Worm (Caenorhabditis elegans) whole organism, L3 larva: ENCODE measurements around the gene C16C10.1.

Experiments used
- R02D3.7 ChIP-seq: fragments of 150-350 bp; optimal IDR thresholded peaks from 2 replicates; lab custom pipeline; 2014; ENCODE audit warnings: missing biosample characterization, missing genetic modification characterization
- ZK546.5 ChIP-seq: sonication (generic microtip); optimal IDR thresholded peaks from 2 replicates; lab custom pipeline; 2017; ENCODE audit warnings: missing biosample characterization, missing genetic modification characterization
- aly-2 ChIP-seq: fragments of 150-350 bp; optimal IDR thresholded peaks from 2 replicates; lab custom pipeline; 2014; ENCODE audit warnings: missing biosample characterization, missing genetic modification characterization
- ama-1 ChIP-seq: fragments of 150-350 bp; optimal IDR thresholded peaks from 2 replicates; lab custom pipeline; 2018
- ceh-16 ChIP-seq: sonication (generic microtip); optimal IDR thresholded peaks from 2 replicates; lab custom pipeline; 2017; ENCODE audit warnings: missing biosample characterization, missing genetic modification characterization
- ceh-28 ChIP-seq: fragments of 150-350 bp; optimal IDR thresholded peaks from 2 replicates; lab custom pipeline; 2014; ENCODE audit warnings: missing biosample characterization, missing genetic modification reagents, missing genetic modification characterization
- ceh-82 ChIP-seq: fragments of 150-350 bp; optimal IDR thresholded peaks from 2 replicates; lab custom pipeline; 2014; ENCODE audit warnings: missing biosample characterization, missing genetic modification characterization
- ceh-9 ChIP-seq: sonication (generic microtip); optimal IDR thresholded peaks from 2 replicates; lab custom pipeline; 2018; ENCODE audit warnings: missing biosample characterization, missing genetic modification characterization
- daf-12 ChIP-seq: fragments of 150-350 bp; optimal IDR thresholded peaks from 2 replicates; lab custom pipeline; 2014; ENCODE audit warnings: missing biosample characterization, missing genetic modification reagents, missing genetic modification characterization
- egl-5 ChIP-seq: fragments of 150-350 bp; optimal IDR thresholded peaks from 2 replicates; lab custom pipeline; 2017; ENCODE audit warnings: missing biosample characterization, missing genetic modification reagents, missing genetic modification characterization, inconsistent platforms
- elt-1 ChIP-seq: fragments of 150-350 bp; optimal IDR thresholded peaks from 2 replicates; lab custom pipeline; 2014; ENCODE audit warnings: missing biosample characterization, missing genetic modification characterization
- elt-2 ChIP-seq: sonication (generic microtip); optimal IDR thresholded peaks from 2 replicates; lab custom pipeline; 2016; ENCODE audit warnings: missing genetic modification reagents, mild to moderate bottlenecking, missing genetic modification characterization, missing compliant biosample characterization
- elt-3 ChIP-seq, 3 experiments: fragments of 150-350 bp in 1 of 3; sonication (generic microtip) in 2 of 3; optimal IDR thresholded peaks; 2 replicates in 2 of 3; 4 replicates in 1 of 3; lab custom pipeline; 2014 to 2017; ENCODE audit warnings: missing biosample characterization in 3 of 3, missing genetic modification characterization in 3 of 3
- eor-1 ChIP-seq, 2 experiments: fragments of 150-350 bp; optimal IDR thresholded peaks; 2 replicates each; lab custom pipeline; 2014 to 2018; ENCODE audit warnings: missing biosample characterization in 2 of 2, missing genetic modification characterization in 2 of 2
- fkh-10 ChIP-seq: sonication (generic microtip); optimal IDR thresholded peaks from 2 replicates; lab custom pipeline; 2017; ENCODE audit warnings: missing biosample characterization, missing genetic modification reagents, missing genetic modification characterization
- fkh-2 ChIP-seq: fragments of 150-350 bp; optimal IDR thresholded peaks from 2 replicates; lab custom pipeline; 2014; ENCODE audit warnings: missing biosample characterization, missing genetic modification reagents, missing genetic modification characterization
- fos-1 ChIP-seq: fragments of 150-350 bp; optimal IDR thresholded peaks from 2 replicates; lab custom pipeline; 2014; ENCODE audit warnings: missing biosample characterization, missing genetic modification characterization
- hmg-11 ChIP-seq: sonication (generic microtip); optimal IDR thresholded peaks from 2 replicates; lab custom pipeline; 2016; ENCODE audit warnings: missing genetic modification characterization, missing compliant biosample characterization
- jun-1 ChIP-seq: fragments of 150-350 bp; optimal IDR thresholded peaks from 2 replicates; lab custom pipeline; 2014; ENCODE audit warnings: missing biosample characterization, missing genetic modification reagents, missing genetic modification characterization
- lin-15B ChIP-seq: fragments of 150-350 bp; optimal IDR thresholded peaks from 2 replicates; lab custom pipeline; 2014; ENCODE audit warnings: missing biosample characterization, missing genetic modification characterization
- lin-39 ChIP-seq: fragments of 150-350 bp; optimal IDR thresholded peaks from 2 replicates; lab custom pipeline; 2018; ENCODE audit warnings: missing biosample characterization, missing genetic modification reagents, missing genetic modification characterization
- lsy-12 ChIP-seq: sonication (generic microtip); optimal IDR thresholded peaks from 2 replicates; lab custom pipeline; 2016; ENCODE audit warnings: mild to moderate bottlenecking, missing genetic modification characterization, missing compliant biosample characterization
- mdl-1 ChIP-seq: fragments of 150-350 bp; optimal IDR thresholded peaks from 2 replicates; lab custom pipeline; 2014; ENCODE audit warnings: missing biosample characterization, missing genetic modification characterization
- mml-1 ChIP-seq: fragments of 150-350 bp; sonication (generic microtip); optimal IDR thresholded peaks from 3 replicates; lab custom pipeline; 2014; ENCODE audit warnings: missing biosample characterization, missing genetic modification characterization
- nfya-1 ChIP-seq: sonication (generic microtip); optimal IDR thresholded peaks from 2 replicates; lab custom pipeline; 2017; ENCODE audit warnings: missing genetic modification characterization, mild to moderate bottlenecking, missing compliant biosample characterization, antibody characterized with exemption, moderate library complexity; ENCODE audit not compliant: insufficient read depth
- nhr-11 ChIP-seq: fragments of 150-350 bp; optimal IDR thresholded peaks from 2 replicates; lab custom pipeline; 2014; ENCODE audit warnings: missing biosample characterization, missing genetic modification characterization
- nhr-12 ChIP-seq: fragments of 150-350 bp; optimal IDR thresholded peaks from 2 replicates; lab custom pipeline; 2014; ENCODE audit warnings: missing biosample characterization, missing genetic modification characterization
- nhr-23 ChIP-seq: fragments of 150-350 bp; optimal IDR thresholded peaks from 2 replicates; lab custom pipeline; 2014; ENCODE audit warnings: missing biosample characterization, missing genetic modification reagents, missing genetic modification characterization
- nhr-237 ChIP-seq: fragments of 150-350 bp; optimal IDR thresholded peaks from 2 replicates; lab custom pipeline; 2014; ENCODE audit warnings: missing biosample characterization, missing genetic modification characterization
- nhr-25 ChIP-seq: sonication (generic microtip); optimal IDR thresholded peaks from 2 replicates; lab custom pipeline; 2017; ENCODE audit warnings: missing biosample characterization, missing genetic modification characterization
- nhr-28 ChIP-seq: fragments of 150-350 bp; optimal IDR thresholded peaks from 2 replicates; lab custom pipeline; 2014; ENCODE audit warnings: missing biosample characterization, missing genetic modification characterization
- nhr-43 ChIP-seq: sonication (generic microtip); optimal IDR thresholded peaks from 2 replicates; lab custom pipeline; 2016; ENCODE audit warnings: mild to moderate bottlenecking, missing genetic modification characterization, missing compliant biosample characterization; ENCODE audit not compliant: poor library complexity, severe bottlenecking
- nhr-67 ChIP-seq: fragments of 150-350 bp; optimal IDR thresholded peaks from 2 replicates; lab custom pipeline; 2014; ENCODE audit warnings: missing biosample characterization, missing genetic modification characterization
- nhr-76 ChIP-seq: fragments of 150-350 bp; sonication (generic microtip); optimal IDR thresholded peaks from 5 replicates; lab custom pipeline; 2014; ENCODE audit warnings: missing biosample characterization, missing genetic modification characterization
- nhr-77 ChIP-seq: fragments of 150-350 bp; optimal IDR thresholded peaks from 2 replicates; lab custom pipeline; 2014; ENCODE audit warnings: missing biosample characterization, missing genetic modification characterization
- pha-4 ChIP-seq: fragments of 150-350 bp; optimal IDR thresholded peaks from 2 replicates; lab custom pipeline; 2014; ENCODE audit warnings: missing biosample characterization, missing genetic modification reagents, missing genetic modification characterization
- pqm-1 ChIP-seq: fragments of 150-350 bp; optimal IDR thresholded peaks from 2 replicates; lab custom pipeline; 2017; ENCODE audit warnings: missing biosample characterization, missing genetic modification characterization, inconsistent platforms
- sea-2 ChIP-seq: fragments of 150-350 bp; sonication (generic microtip); optimal IDR thresholded peaks from 4 replicates; lab custom pipeline; 2014; ENCODE audit warnings: missing biosample characterization, missing genetic modification reagents, missing genetic modification characterization
- skn-1 ChIP-seq: fragments of 150-350 bp; optimal IDR thresholded peaks from 2 replicates; lab custom pipeline; 2014; ENCODE audit warnings: missing biosample characterization, missing genetic modification characterization
- snpc-4 ChIP-seq: fragments of 150-350 bp; optimal IDR thresholded peaks from 2 replicates; lab custom pipeline; 2014; ENCODE audit warnings: missing biosample characterization, missing genetic modification characterization
- tbx-2 ChIP-seq: sonication (generic microtip); optimal IDR thresholded peaks from 2 replicates; lab custom pipeline; 2016; ENCODE audit warnings: mild to moderate bottlenecking, missing genetic modification characterization, missing compliant biosample characterization
- unc-62 ChIP-seq: fragments of 150-350 bp; sonication (generic microtip); optimal IDR thresholded peaks from 4 replicates; lab custom pipeline; 2014; ENCODE audit warnings: missing biosample characterization, missing genetic modification reagents, missing genetic modification characterization
- zag-1 ChIP-seq: fragments of 150-350 bp; optimal IDR thresholded peaks from 2 replicates; lab custom pipeline; 2014; ENCODE audit warnings: missing biosample characterization, missing genetic modification characterization
- ztf-4 ChIP-seq: fragments of 150-350 bp; optimal IDR thresholded peaks from 2 replicates; lab custom pipeline; 2014; ENCODE audit warnings: missing biosample characterization, missing genetic modification characterization

Gene C16C10.1

DNA sequence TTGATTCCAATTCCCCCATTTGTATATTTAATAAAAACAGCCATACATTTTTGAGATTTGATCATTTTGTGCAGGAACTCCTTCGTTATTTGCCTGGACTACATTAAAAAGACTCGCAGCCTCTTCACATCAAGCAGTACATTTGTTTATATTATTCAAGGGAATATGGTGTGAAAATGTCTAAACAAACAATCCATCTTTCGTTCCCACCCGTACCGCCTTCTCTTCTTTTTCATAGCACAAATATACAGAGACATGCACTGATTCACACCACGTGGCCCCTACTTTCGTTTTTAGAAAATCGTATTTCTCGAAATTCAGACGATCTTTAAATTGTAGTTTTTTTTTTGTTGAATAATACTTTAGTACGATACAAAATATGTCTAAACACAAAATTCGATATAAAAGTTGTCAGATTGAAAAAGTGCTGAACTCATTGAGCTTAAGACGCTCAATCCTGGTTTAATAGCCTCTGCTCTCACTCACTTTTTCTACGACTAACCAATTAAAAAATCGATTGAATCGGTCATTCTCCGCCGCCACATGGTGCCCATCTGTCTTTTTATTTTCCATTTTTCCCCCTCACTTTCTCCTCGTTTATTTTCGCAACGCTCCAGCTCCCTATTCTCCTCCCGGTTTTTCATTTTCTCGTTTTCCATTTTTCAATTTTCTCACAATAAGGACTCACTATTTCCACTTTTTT, 14.2 kb upstream of the C16C10.1 start:
- TF ChIP-seq nhr-25 (peak; percentile 38), tbx-2 (peak; percentile 87), mml-1 (tag; lab: Kevin White, UChicago) (no peak), R02D3.7 (peak; percentile 31), nhr-76 (tag; lab: Kevin White, UChicago) (no peak), nhr-12 (tag; lab: Kevin White, UChicago) (no peak), daf-12 (tag; lab: Kevin White, UChicago) (peak; percentile 49), lsy-12 (peak; percentile 74), ceh-9 (tag; lab: Kevin White, UChicago) (no peak), pha-4 (tag; lab: Kevin White, UChicago) (peak; percentile 36), zag-1 (tag; lab: Kevin White, UChicago) (no peak), nhr-23 (tag; lab: Kevin White, UChicago) (peak; percentile 60), ama-1 (peak; percentile 95), nfya-1 (tag; lab: Kevin White, UChicago) (peak; percentile 56), nhr-43 (peak; percentile 84), aly-2 (tag; lab: Kevin White, UChicago) (peak; percentile 33), nhr-77 (tag; lab: Kevin White, UChicago) (peak; percentile 46), elt-2 (peak; percentile 58), ztf-4 (tag; lab: Kevin White, UChicago) (peak; percentile 60), pqm-1 (peak; percentile 30), nhr-28 (no peak), skn-1 (no peak), ceh-28 (tag; lab: Kevin White, UChicago) (peak; percentile 56), ceh-82 (tag; lab: Kevin White, UChicago) (peak; percentile 46), jun-1 (tag; lab: Kevin White, UChicago) (peak; percentile 34), hmg-11 (tag; lab: Kevin White, UChicago) (peak; percentile 47), ceh-16 (tag; lab: Kevin White, UChicago) (no peak)

DNA sequence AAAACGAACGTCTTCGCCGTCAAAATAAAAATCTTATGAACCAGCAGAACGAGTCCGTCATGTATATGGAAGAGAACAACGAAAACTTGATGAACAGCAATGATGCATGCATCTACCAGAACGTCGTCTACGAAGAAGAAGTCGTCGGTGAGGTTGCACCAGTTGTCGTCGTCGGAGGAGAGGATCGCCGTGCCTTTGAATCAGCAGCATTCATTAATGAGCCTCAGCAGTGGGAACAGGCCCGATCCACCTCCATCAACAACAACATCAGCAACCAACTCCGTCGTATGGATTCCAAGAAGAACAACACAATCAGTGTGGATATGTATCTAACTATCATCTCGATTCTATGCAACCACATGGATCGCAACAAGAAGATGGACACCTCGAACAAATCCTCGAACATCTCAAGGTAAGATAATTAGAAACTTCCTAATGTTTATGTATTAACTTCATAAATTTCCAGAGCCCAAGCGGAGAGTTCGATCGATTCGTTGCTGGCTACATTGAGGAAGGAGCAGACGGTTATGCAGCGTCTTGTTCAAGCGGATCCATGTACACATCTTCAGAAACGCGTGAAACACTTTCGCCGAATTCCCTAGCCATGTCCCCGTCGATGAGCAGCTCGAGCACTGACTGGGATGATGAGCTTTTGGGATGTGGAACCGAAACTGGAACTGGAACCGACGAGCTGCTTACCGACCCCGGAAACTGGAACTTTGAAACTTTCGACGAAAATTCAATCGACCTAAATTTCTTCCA, 13.3 kb upstream of the C16C10.1 start:
- TF ChIP-seq elt-2 (no peak), ceh-28 (tag; lab: Kevin White, UChicago) (no peak), nhr-23 (tag; lab: Kevin White, UChicago) (peak; percentile 1), ama-1 (peak; percentile 52), nhr-28 (no peak), sea-2 (GFP tag; lab: Kevin White, UChicago) (no peak), ceh-16 (tag; lab: Kevin White, UChicago) (no peak), egl-5 (no peak), ceh-82 (tag; lab: Kevin White, UChicago) (no peak)

ce11 chrIII:4193659-4194103, 12.4 kb upstream of the C16C10.1 start, which contains the start of gene xbp-1:
xbp-1 (plus strand) TSS chrIII:4193809.
- TF ChIP-seq unc-62 (GFP tag; lab: Kevin White, UChicago) (peak; percentile 30), nhr-43 (peak; percentile 39), pha-4 (tag; lab: Kevin White, UChicago) (peak; percentile 95), ceh-16 (tag; lab: Kevin White, UChicago) (no peak), nhr-237 (tag; lab: Kevin White, UChicago) (no peak), fos-1 (peak; percentile 85), lin-15B (tag; lab: Kevin White, UChicago) (peak; percentile 84), ZK546.5 (tag; lab: Kevin White, UChicago) (no peak), mml-1 (tag; lab: Kevin White, UChicago) (no peak), nhr-11 (tag; lab: Kevin White, UChicago) (peak; percentile 73), hmg-11 (tag; lab: Kevin White, UChicago) (peak; percentile 80), elt-1 (tag; lab: Kevin White, UChicago) (no peak), nhr-25 (peak; percentile 94), snpc-4 (tag; lab: Kevin White, UChicago) (peak; percentile 76), sea-2 (GFP tag; lab: Kevin White, UChicago) (peak; percentile 75), nhr-23 (tag; lab: Kevin White, UChicago) (peak; percentile 89), ceh-82 (tag; lab: Kevin White, UChicago) (peak; percentile 45), nhr-77 (tag; lab: Kevin White, UChicago) (no peak), aly-2 (tag; lab: Kevin White, UChicago) (no peak), fkh-2 (tag; lab: Kevin White, UChicago) (no peak), ceh-28 (tag; lab: Kevin White, UChicago) (peak; percentile 75), nhr-76 (tag; lab: Kevin White, UChicago) (no peak), lin-39 (peak; percentile 94), mdl-1 (tag; lab: Kevin White, UChicago) (peak; percentile 55), elt-3 (tag; optimal IDR thresholded peaks at IDR 0.05; lab: Kevin White, UChicago) (peak in 2 of 3 experiments; percentile 35 to 41), fkh-10 (GFP tag; lab: Kevin White, UChicago) (peak; percentile 66), egl-5 (peak; percentile 90), ztf-4 (tag; lab: Kevin White, UChicago) (no peak), nhr-12 (tag; lab: Kevin White, UChicago) (no peak), nhr-67 (tag; lab: Kevin White, UChicago) (no peak), zag-1 (tag; lab: Kevin White, UChicago) (no peak), jun-1 (tag; lab: Kevin White, UChicago) (peak; percentile 96), R02D3.7 (peak; percentile 64), eor-1 (tag; optimal IDR thresholded peaks at IDR 0.05; lab: Kevin White, UChicago) (no peak), daf-12 (tag; lab: Kevin White, UChicago) (no peak)
